Fruit fly (Drosophila melanogaster) whole organism, embryonic: Measurements from ENCODE around the gene TFAM.

Source experiments
- Atf6 ChIP-seq: fragments of 200-800 bp; sonication (Bioruptor generic); IDR thresholded peaks from 2 replicates; pipeline ENCODE4 v1.3.6; 2022; ENCODE audit warnings: missing biosample characterization, missing genetic modification characterization
- BEAF-32 ChIP-seq: fragments of 200-800 bp; sonication (Bioruptor generic); optimal IDR thresholded peaks from 3 replicates; lab custom pipeline; 2017; ENCODE audit warnings: missing biosample characterization, missing genetic modification characterization, mild to moderate bottlenecking, moderate library complexity, missing genetic modification reagents
- CG1024 ChIP-seq: fragments of 200-800 bp; sonication (Bioruptor generic); IDR thresholded peaks from 2 replicates; pipeline ENCODE4 v1.3.6; 2022; ENCODE audit warnings: missing biosample characterization, missing genetic modification characterization
- CG10366 ChIP-seq: fragments of 200-800 bp; sonication (Bioruptor generic); IDR thresholded peaks from 2 replicates; pipeline ENCODE4 v1.3.6; 2022; ENCODE audit warnings: missing biosample characterization, missing genetic modification characterization
- CG10654 ChIP-seq: fragments of 200-800 bp; sonication (Bioruptor generic); optimal IDR thresholded peaks from 2 replicates; lab custom pipeline; 2016; ENCODE audit warnings: missing biosample characterization, missing genetic modification characterization
- CG11093 ChIP-seq: fragments of 200-800 bp; sonication (Bioruptor generic); IDR thresholded peaks from 3 replicates; pipeline ENCODE4 v1.3.6; 2022; ENCODE audit warnings: missing biosample characterization, missing genetic modification characterization
- CG1233 ChIP-seq: fragments of 200-800 bp; sonication (Bioruptor generic); optimal IDR thresholded peaks from 4 replicates; lab custom pipeline; 2018; ENCODE audit warnings: missing biosample characterization, mild to moderate bottlenecking, missing genetic modification characterization
- CG12659 ChIP-seq: fragments of 200-800 bp; sonication (Bioruptor generic); optimal IDR thresholded peaks from 3 replicates; lab custom pipeline; 2017; ENCODE audit warnings: mild to moderate bottlenecking, missing biosample characterization, missing genetic modification reagents, missing genetic modification characterization
- CG13775 ChIP-seq: fragments of 200-800 bp; sonication (Bioruptor generic); optimal IDR thresholded peaks from 3 replicates; lab custom pipeline; 2017; ENCODE audit warnings: missing biosample characterization, mild to moderate bottlenecking, missing genetic modification characterization
- CG17361 ChIP-seq: fragments of 200-800 bp; sonication (Bioruptor generic); IDR thresholded peaks from 3 replicates; pipeline ENCODE4 v1.3.6; 2022; ENCODE audit warnings: missing biosample characterization, missing genetic modification characterization
- CG2889 ChIP-seq: fragments of 200-800 bp; sonication (Bioruptor generic); IDR thresholded peaks from 3 replicates; pipeline ENCODE4 v1.3.6; 2022; ENCODE audit warnings: missing biosample characterization, missing genetic modification characterization
- CG31388 ChIP-seq: fragments of 200-800 bp; sonication (Bioruptor generic); optimal IDR thresholded peaks from 2 replicates; lab custom pipeline; 2016; ENCODE audit warnings: missing biosample characterization, missing genetic modification characterization
- CG32772 ChIP-seq: fragments of 200-800 bp; sonication (Bioruptor generic); IDR thresholded peaks from 2 replicates; pipeline ENCODE4 v1.3.6; 2022; ENCODE audit warnings: missing biosample characterization, missing genetic modification characterization
- CG33557 ChIP-seq: fragments of 200-800 bp; sonication (Bioruptor generic); optimal IDR thresholded peaks from 2 replicates; lab custom pipeline; 2019; ENCODE audit warnings: missing biosample characterization, mild to moderate bottlenecking, missing genetic modification characterization, moderate library complexity
- CG34422 ChIP-seq: fragments of 200-800 bp; sonication (Bioruptor generic); IDR thresholded peaks from 3 replicates; pipeline ENCODE4 v1.3.6; 2022; ENCODE audit warnings: missing biosample characterization, missing genetic modification characterization
- CG7372 ChIP-seq: fragments of 200-800 bp; sonication (Bioruptor generic); IDR thresholded peaks from 2 replicates; pipeline ENCODE4 v1.3.6; 2022; ENCODE audit warnings: missing biosample characterization, missing genetic modification characterization
- CG7556 ChIP-seq: fragments of 200-800 bp; sonication (Bioruptor generic); optimal IDR thresholded peaks from 2 replicates; lab custom pipeline; 2017; ENCODE audit warnings: missing biosample characterization, mild to moderate bottlenecking, missing genetic modification characterization
- D19A ChIP-seq: fragments of 200-800 bp; optimal IDR thresholded peaks from 3 replicates; lab custom pipeline; 2019; ENCODE audit warnings: missing biosample characterization, mild to moderate bottlenecking, missing genetic modification characterization, moderate library complexity
- E2f2 ChIP-seq: fragments of 200-800 bp; sonication (Bioruptor generic); IDR thresholded peaks from 2 replicates; pipeline ENCODE4 v1.3.6; 2022; ENCODE audit warnings: missing biosample characterization, missing genetic modification characterization
- Gsc ChIP-seq: fragments of 200-800 bp; sonication (Bioruptor generic); IDR thresholded peaks from 2 replicates; pipeline ENCODE4 v1.3.6; 2022; ENCODE audit warnings: missing biosample characterization, missing genetic modification characterization
- HLH3B ChIP-seq: fragments of 200-800 bp; sonication (Bioruptor generic); IDR thresholded peaks from 2 replicates; pipeline ENCODE4 v1.3.6; 2022; ENCODE audit warnings: missing biosample characterization, missing genetic modification characterization
- HLH4C ChIP-seq: fragments of 200-800 bp; sonication (Bioruptor generic); IDR thresholded peaks from 3 replicates; pipeline ENCODE4 v1.3.6; 2022; ENCODE audit warnings: missing biosample characterization, missing genetic modification characterization; ENCODE audit not compliant: partially characterized antibody
- Hmr ChIP-seq: fragments of 200-800 bp; sonication (Bioruptor generic); optimal IDR thresholded peaks from 3 replicates; lab custom pipeline; 2017; ENCODE audit warnings: mild to moderate bottlenecking, missing biosample characterization, missing genetic modification reagents, missing genetic modification characterization
- Hr78 ChIP-seq, 2 experiments: fragments of 200-800 bp in 1 of 2; fragments of >200 bp in 1 of 2; sonication (Bioruptor generic) in 1 of 2; optimal IDR thresholded peaks; 2 replicates each; lab custom pipeline; 2017 to 2019; ENCODE audit warnings: missing biosample characterization in 2 of 2, missing genetic modification characterization in 2 of 2, mild to moderate bottlenecking in 1 of 2, moderate library complexity in 1 of 2
- Kr ChIP-seq: fragments of 200-800 bp; sonication (Bioruptor generic); optimal IDR thresholded peaks from 2 replicates; lab custom pipeline; 2017; ENCODE audit warnings: missing biosample characterization, mild to moderate bottlenecking, missing genetic modification characterization
- Myb ChIP-seq: fragments of 200-800 bp; sonication (Bioruptor generic); optimal IDR thresholded peaks from 2 replicates; lab custom pipeline; 2016; ENCODE audit warnings: missing biosample characterization, missing genetic modification characterization
- Neu2 ChIP-seq: fragments of 200-800 bp; sonication (Bioruptor generic); optimal IDR thresholded peaks from 3 replicates; lab custom pipeline; 2016; ENCODE audit warnings: missing biosample characterization, missing genetic modification characterization, borderline replicate concordance
- Optix ChIP-seq: fragments of 200-800 bp; sonication (Bioruptor generic); IDR thresholded peaks from 3 replicates; pipeline ENCODE4 v1.3.6; 2022; ENCODE audit warnings: missing biosample characterization, missing genetic modification characterization
- PHDP ChIP-seq: fragments of 200-800 bp; sonication (Bioruptor generic); optimal IDR thresholded peaks from 3 replicates; lab custom pipeline; 2018; ENCODE audit warnings: missing biosample characterization, mild to moderate bottlenecking, missing genetic modification characterization, moderate library complexity
- TFAM ChIP-seq: fragments of 200-800 bp; sonication (Bioruptor generic); optimal IDR thresholded peaks from 2 replicates; lab custom pipeline; 2017; ENCODE audit warnings: missing biosample characterization, missing genetic modification characterization, inconsistent platforms
- YL-1 ChIP-seq: fragments of 200-800 bp; sonication (Bioruptor generic); optimal IDR thresholded peaks from 3 replicates; lab custom pipeline; 2017; ENCODE audit warnings: missing biosample characterization, mild to moderate bottlenecking, missing genetic modification characterization
- abd-A ChIP-seq: fragments of 200-800 bp; sonication (Bioruptor generic); optimal IDR thresholded peaks from 3 replicates; lab custom pipeline; 2019; ENCODE audit warnings: missing biosample characterization, mild to moderate bottlenecking, missing genetic modification characterization, moderate library complexity
- al ChIP-seq: fragments of 200-800 bp; sonication (Bioruptor generic); IDR thresholded peaks from 2 replicates; pipeline ENCODE4 v1.3.6; 2022; ENCODE audit warnings: missing biosample characterization, missing genetic modification characterization
- az2 ChIP-seq: fragments of 200-800 bp; sonication (Bioruptor generic); optimal IDR thresholded peaks from 3 replicates; lab custom pipeline; 2016; ENCODE audit warnings: missing biosample characterization, missing genetic modification characterization
- fd64A ChIP-seq: fragments of 200-800 bp; sonication (Bioruptor generic); optimal IDR thresholded peaks from 3 replicates; lab custom pipeline; 2018; ENCODE audit warnings: missing biosample characterization, mild to moderate bottlenecking, missing genetic modification characterization
- grn ChIP-seq: fragments of 200-800 bp; sonication (Bioruptor generic); optimal IDR thresholded peaks from 3 replicates; lab custom pipeline; 2017; ENCODE audit warnings: missing biosample characterization, missing genetic modification characterization
- gro ChIP-seq: fragments of 200-800 bp; sonication (Bioruptor generic); optimal IDR thresholded peaks from 2 replicates; lab custom pipeline; 2016; ENCODE audit warnings: missing biosample characterization, missing genetic modification characterization
- her ChIP-seq: fragments of 200-800 bp; sonication (Bioruptor generic); optimal IDR thresholded peaks from 2 replicates; lab custom pipeline; 2016; ENCODE audit warnings: missing biosample characterization, missing genetic modification characterization
- nerfin-1 ChIP-seq: fragments of 200-800 bp; sonication (Bioruptor generic); optimal IDR thresholded peaks from 3 replicates; lab custom pipeline; 2019; ENCODE audit warnings: missing biosample characterization, mild to moderate bottlenecking, missing genetic modification characterization, moderate library complexity
- p53 ChIP-seq: fragments of 200-800 bp; sonication (Bioruptor generic); optimal IDR thresholded peaks from 2 replicates; lab custom pipeline; 2016; ENCODE audit warnings: missing biosample characterization, missing genetic modification characterization
- pfk ChIP-seq: fragments of 200-800 bp; sonication (Bioruptor generic); optimal IDR thresholded peaks from 2 replicates; lab custom pipeline; 2018; ENCODE audit warnings: missing biosample characterization, mild to moderate bottlenecking, missing genetic modification characterization, moderate library complexity
- schlank ChIP-seq: fragments of 200-800 bp; sonication (Bioruptor generic); optimal IDR thresholded peaks from 2 replicates; lab custom pipeline; 2018; ENCODE audit warnings: missing biosample characterization, mild to moderate bottlenecking, missing genetic modification characterization
- slbo ChIP-seq: fragments of 200-800 bp; sonication (Bioruptor generic); IDR thresholded peaks from 2 replicates; pipeline ENCODE4 v1.3.6; 2022; ENCODE audit warnings: missing biosample characterization, missing genetic modification characterization
- so ChIP-seq: fragments of 200-800 bp; sonication (Bioruptor generic); IDR thresholded peaks from 3 replicates; pipeline ENCODE4 v1.3.6; 2022; ENCODE audit warnings: missing biosample characterization, missing genetic modification characterization
- sug ChIP-seq: fragments of 200-800 bp; optimal IDR thresholded peaks from 2 replicates; lab custom pipeline; 2019; ENCODE audit warnings: missing biosample characterization, mild to moderate bottlenecking, missing genetic modification characterization, moderate library complexity
- tio ChIP-seq: fragments of 200-800 bp; sonication (Bioruptor generic); optimal IDR thresholded peaks from 2 replicates; lab custom pipeline; 2017; ENCODE audit warnings: missing biosample characterization, missing genetic modification characterization, inconsistent platforms
- toy ChIP-seq: fragments of 200-800 bp; sonication (Bioruptor generic); IDR thresholded peaks from 2 replicates; pipeline ENCODE4 v1.3.6; 2022; ENCODE audit warnings: missing biosample characterization, missing genetic modification characterization
- trem ChIP-seq: fragments of 200-800 bp; optimal IDR thresholded peaks from 3 replicates; lab custom pipeline; 2019; ENCODE audit warnings: missing biosample characterization, mild to moderate bottlenecking, missing genetic modification characterization, moderate library complexity
- vvl ChIP-seq: fragments of 200-800 bp; sonication (Bioruptor generic); IDR thresholded peaks from 2 replicates; pipeline ENCODE4 v1.3.6; 2022; ENCODE audit warnings: missing biosample characterization, missing genetic modification characterization
- zf30C ChIP-seq: fragments of 200-800 bp; sonication (Bioruptor generic); optimal IDR thresholded peaks from 3 replicates; lab custom pipeline; 2018; ENCODE audit warnings: missing biosample characterization, mild to moderate bottlenecking, missing genetic modification characterization

Gene TFAM

DNA sequence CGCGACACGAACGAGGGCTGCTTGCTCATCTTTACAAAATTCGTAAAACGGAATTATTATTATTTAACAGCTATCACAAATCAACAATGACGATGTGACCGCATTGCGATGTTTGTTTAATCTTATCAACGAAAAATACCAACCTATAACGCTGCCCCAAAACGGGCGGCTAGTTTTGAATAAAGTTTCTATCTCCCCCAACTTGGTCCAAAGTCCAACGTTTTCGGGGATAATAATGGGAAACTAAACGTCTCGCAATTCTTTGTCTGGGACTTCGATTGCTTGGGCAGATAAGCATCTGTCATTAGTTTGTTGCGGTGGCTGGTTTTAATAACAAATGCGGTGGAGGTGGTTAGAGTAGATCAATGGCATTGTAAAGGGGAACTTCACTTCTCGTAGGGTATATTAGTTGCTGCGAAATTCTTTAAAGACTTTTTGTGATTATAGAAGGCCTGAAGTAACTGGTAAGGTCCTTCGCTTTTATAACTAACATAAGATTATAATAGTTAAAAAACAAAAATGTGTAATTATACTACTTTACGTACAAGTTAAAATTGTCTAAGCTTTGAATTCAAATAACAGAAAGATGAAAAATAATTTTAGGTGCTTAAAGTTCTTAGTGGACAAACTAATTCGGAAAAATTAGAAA, 16.7 kb downstream of the TFAM start, which contains the start of gene CG15922 (continued):
- TF ChIP-seq CG31388 (GFP tag; lab: Kevin White, UChicago) (no peak), D19A (peak; percentile 82), CG13775 (peak; percentile 22), CG7556 (GFP tag; lab: Kevin White, UChicago) (no peak), CG33557 (GFP tag; lab: Kevin White, UChicago) (no peak), sug (tag; lab: Kevin White, UChicago) (peak; percentile 49), CG11093 (GFP tag; lab: Robert Waterston, UW) (no peak), CG34422 (no peak), E2f2 (GFP tag; lab: Robert Waterston, UW) (peak; percentile 86), gro (GFP tag; lab: Kevin White, UChicago) (peak; percentile 12), CG10366 (no peak), vvl (GFP tag; lab: Robert Waterston, UW) (peak; percentile 27; the same call in 1 of the 2 replicates), her (GFP tag; lab: Kevin White, UChicago) (no peak), tio (no peak), al (GFP tag; lab: Robert Waterston, UW) (no peak), CG32772 (GFP tag; lab: Robert Waterston, UW) (no peak), CG10654 (GFP tag; lab: Kevin White, UChicago) (no peak), Myb (GFP tag; lab: Kevin White, UChicago) (peak; percentile 3), abd-A (tag; lab: Kevin White, UChicago) (no peak), YL-1 (peak; percentile 8), so (GFP tag; lab: Robert Waterston, UW) (no peak), CG17361 (peak; percentile 55; the same call in 2 of the 3 replicates), Gsc (GFP tag; lab: Robert Waterston, UW) (no peak), Hr78 (GFP tag; optimal IDR thresholded peaks at IDR 0.05; lab: Kevin White, UChicago) (no peak), HLH3B (peak; percentile 41; the same call in 1 of the 2 replicates), CG1233 (GFP tag; lab: Kevin White, UChicago) (peak; percentile 6), grn (GFP tag; lab: Kevin White, UChicago) (no peak), nerfin-1 (tag; lab: Kevin White, UChicago) (no peak), slbo (GFP tag; lab: Robert Waterston, UW) (peak; percentile 58), trem (tag; lab: Kevin White, UChicago) (peak; percentile 8), HLH4C (no peak), Kr (no peak), az2 (GFP tag; lab: Kevin White, UChicago) (peak; percentile 30), schlank (tag; lab: Kevin White, UChicago) (no peak), PHDP (tag; lab: Kevin White, UChicago) (no peak), Atf6 (GFP tag; lab: Robert Waterston, UW) (no peak; the same call in 1 of the 2 replicates), fd64A (GFP tag; lab: Kevin White, UChicago) (no peak), CG1024 (GFP tag; lab: Robert Waterston, UW) (no peak), p53 (GFP tag; lab: Kevin White, UChicago) (no peak), zf30C (GFP tag; lab: Kevin White, UChicago) (no peak), CG12659 (GFP tag; lab: Kevin White, UChicago) (peak; percentile 13), CG2889 (GFP tag; lab: Robert Waterston, UW) (peak; percentile 11; the same call in 1 of the 3 replicates), CG7372 (GFP tag; lab: Robert Waterston, UW) (0 out of 2 replicates have a peak, but pooled peaks have one; percentile 25), Neu2 (GFP tag; lab: Kevin White, UChicago) (no peak), Optix (GFP tag; lab: Robert Waterston, UW) (no peak), BEAF-32 (GFP tag; lab: Kevin White, UChicago) (peak; percentile 20), TFAM (GFP tag; lab: Kevin White, UChicago) (no peak), toy (no peak), Hmr (peak; percentile 13), pfk (GFP tag; lab: Kevin White, UChicago) (no peak)
